Worm (Caenorhabditis elegans) whole organism, midembryonic: Measurements from ENCODE around the gene syx-2.

Experiments used
- T22C8.4 ChIP-seq: fragments of 200-800 bp; sonication (Bioruptor generic); IDR thresholded peaks from 2 replicates; pipeline ENCODE4 v1.3.6; 2022; ENCODE audit warnings: missing genetic modification characterization, missing compliant biosample characterization
- cog-1 ChIP-seq: sonication (generic microtip); optimal IDR thresholded peaks from 2 replicates; lab custom pipeline; 2016; ENCODE audit warnings: missing genetic modification characterization, missing compliant biosample characterization
- flt-1 ChIP-seq: fragments of 200-800 bp; sonication (Bioruptor generic); IDR thresholded peaks from 2 replicates; pipeline ENCODE4 v1.3.6; 2022; ENCODE audit warnings: missing genetic modification characterization, missing compliant biosample characterization
- klf-2 ChIP-seq: fragments of 200-800 bp; sonication (Bioruptor generic); conservative IDR thresholded peaks from 2 replicates; pipeline ENCODE4 v1.3.6; 2022; ENCODE audit warnings: missing genetic modification reagents, missing genetic modification characterization, missing compliant biosample characterization
- med-1 ChIP-seq: sonication (generic microtip); optimal IDR thresholded peaks from 2 replicates; lab custom pipeline; 2017; ENCODE audit warnings: missing genetic modification characterization, mild to moderate bottlenecking, missing compliant biosample characterization, antibody characterized with exemption, missing genetic modification reagents; ENCODE audit not compliant: insufficient read depth
- ref-1 ChIP-seq: fragments of 200-800 bp; sonication (Bioruptor generic); conservative IDR thresholded peaks from 2 replicates; pipeline ENCODE4 v1.3.6; 2022; ENCODE audit warnings: missing genetic modification reagents, missing genetic modification characterization, missing compliant biosample characterization
- tab-1 ChIP-seq: fragments of 200-800 bp; sonication (Bioruptor generic); IDR thresholded peaks from 2 replicates; pipeline ENCODE4 v1.3.6; 2022; ENCODE audit warnings: missing genetic modification characterization, missing compliant biosample characterization
- ztf-23 ChIP-seq: fragments of 200-800 bp; sonication (Bioruptor generic); IDR thresholded peaks from 2 replicates; pipeline ENCODE4 v1.3.6; 2022; ENCODE audit warnings: missing genetic modification reagents, missing genetic modification characterization, missing compliant biosample characterization
- ztf-29 ChIP-seq: fragments of 200-800 bp; sonication (Bioruptor generic); IDR thresholded peaks from 2 replicates; pipeline ENCODE4 v1.3.6; 2022; ENCODE audit warnings: missing genetic modification reagents, missing genetic modification characterization, missing compliant biosample characterization

Gene syx-2

DNA sequence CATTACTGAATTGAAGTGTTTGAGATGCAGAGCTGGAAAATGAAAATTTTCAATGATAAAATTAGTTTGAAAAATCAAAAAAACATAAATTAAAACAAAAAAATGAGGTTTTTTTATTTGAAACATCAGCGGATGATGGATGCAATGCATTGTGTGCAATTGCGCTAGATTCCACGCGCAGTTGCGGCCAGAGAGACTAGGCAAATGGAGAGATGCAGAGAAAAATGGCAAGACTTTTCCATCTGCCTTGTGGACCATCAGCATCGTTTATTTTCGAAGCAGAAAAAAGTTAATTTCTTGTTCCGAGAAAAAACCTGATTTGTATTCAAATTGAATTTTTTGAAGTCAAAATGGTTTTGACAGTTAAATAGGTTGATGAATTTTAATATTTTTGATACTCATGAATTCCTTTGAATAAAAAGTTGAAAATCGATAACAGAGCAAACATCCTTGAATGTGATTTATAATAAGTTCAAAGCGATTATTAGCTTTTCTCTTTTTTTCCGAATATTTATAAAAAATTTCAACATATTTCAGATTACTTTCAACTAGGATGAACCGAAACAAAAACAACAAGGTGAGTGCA, 35.9 kb downstream of the syx-2 start, which contains the start of the genes C31E10.5 and C31E10.6:
Gene C31E10.5 (minus strand): TSS at position 32 of the 586 bp plus-strand sequence.
Gene C31E10.6 (plus strand): TSS at position 536 of the 586 bp plus-strand sequence.
- TF ChIP-seq cog-1 (tag; lab: Kevin White, UChicago): peak; percentile 34
- TF ChIP-seq ref-1 (GFP tag; lab: Robert Waterston, UW): no peak
- 0 out of 2 replicates have a peak, but pooled peaks have one; percentile 50 for TF ChIP-seq flt-1 (GFP tag; lab: Robert Waterston, UW)

- TF ChIP-seq tab-1: no peak
- no peak for TF ChIP-seq flt-1 (GFP tag; lab: Robert Waterston, UW)
- 0 out of 2 replicates have a peak, but pooled peaks have one; percentile 39 for TF ChIP-seq klf-2 (GFP tag; lab: Robert Waterston, UW)
- TF ChIP-seq cog-1 (tag; lab: Kevin White, UChicago): no peak
- no peak for TF ChIP-seq ztf-29
- TF ChIP-seq T22C8.4 (GFP tag; lab: Robert Waterston, UW): 0 out of 2 replicates have a peak, but pooled peaks have one; percentile 28
- no peak for TF ChIP-seq med-1 (GFP tag; lab: Kevin White, UChicago)
- no peak for TF ChIP-seq ref-1 (GFP tag; lab: Robert Waterston, UW)
- no peak for TF ChIP-seq ztf-23
These were observed 40.3 kb downstream of the syx-2 start for ce11 chrX:14000198-14000748.

DNA sequence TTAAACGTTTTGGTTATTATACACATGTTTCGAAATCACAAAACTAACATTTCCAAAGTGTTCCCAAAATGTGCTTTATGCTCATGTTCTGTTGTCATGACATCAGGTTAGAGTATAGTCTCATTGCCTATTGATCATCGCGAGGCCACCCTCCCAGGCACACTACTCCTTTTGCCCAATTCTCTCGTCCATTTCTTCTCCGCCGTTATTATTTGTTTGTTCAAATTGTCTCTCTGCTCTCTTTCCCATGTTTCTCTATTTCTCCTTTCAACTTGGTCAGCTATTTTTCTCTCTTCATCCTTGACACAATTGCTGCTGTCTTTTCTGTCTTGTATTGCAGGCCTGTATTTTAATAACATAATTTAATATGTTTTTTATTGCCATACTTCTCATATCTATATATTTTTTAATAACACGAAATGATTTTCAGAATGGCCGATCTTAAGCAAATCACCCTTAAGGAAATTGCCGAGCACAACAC, 41.6 kb downstream of the syx-2 start, which contains the start of gene cytb-5.1:
Gene cytb-5.1 (plus strand): TSS at position 431 of the 481 bp plus-strand sequence.
- TF ChIP-seq tab-1 (no peak), T22C8.4 (GFP tag; lab: Robert Waterston, UW) (no peak), cog-1 (tag; lab: Kevin White, UChicago) (no peak), med-1 (GFP tag; lab: Kevin White, UChicago) (no peak), flt-1 (GFP tag; lab: Robert Waterston, UW) (no peak), ztf-29 (no peak), ref-1 (GFP tag; lab: Robert Waterston, UW) (no peak), ztf-23 (no peak), klf-2 (GFP tag; lab: Robert Waterston, UW) (no peak)

- no peak for TF ChIP-seq klf-2 (GFP tag; lab: Robert Waterston, UW)
- TF ChIP-seq T22C8.4 (GFP tag; lab: Robert Waterston, UW): no peak
- no peak for TF ChIP-seq med-1 (GFP tag; lab: Kevin White, UChicago)
These were observed 42.8 kb downstream of the syx-2 start for ce11 chrX:14002739-14003138.

DNA sequence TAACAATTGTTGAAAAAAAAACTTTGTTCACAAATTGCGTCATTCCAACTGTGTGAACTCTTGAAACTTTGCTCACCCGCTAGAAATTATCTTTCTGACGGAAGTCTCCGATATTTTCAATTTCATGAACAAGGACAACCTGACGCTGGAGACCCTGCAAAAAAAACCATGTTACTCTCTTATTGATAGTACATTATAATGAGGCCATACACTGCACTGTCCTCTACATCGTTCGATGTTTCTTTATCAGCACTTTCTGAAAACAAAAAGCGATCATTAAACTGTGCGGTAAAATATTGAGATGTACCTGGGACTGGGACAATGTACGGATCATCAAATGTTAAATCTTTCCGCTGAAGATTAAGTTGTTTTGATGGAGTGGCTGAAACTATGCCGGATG, 43.6 kb downstream of the syx-2 start:
- no peak for TF ChIP-seq ref-1 (GFP tag; lab: Robert Waterston, UW)
- TF ChIP-seq flt-1 (GFP tag; lab: Robert Waterston, UW): no peak
- TF ChIP-seq T22C8.4 (GFP tag; lab: Robert Waterston, UW): no peak
- no peak for TF ChIP-seq tab-1
- TF ChIP-seq ztf-29: no peak
- no peak for TF ChIP-seq klf-2 (GFP tag; lab: Robert Waterston, UW)
- no peak for TF ChIP-seq med-1 (GFP tag; lab: Kevin White, UChicago)
- TF ChIP-seq cog-1 (tag; lab: Kevin White, UChicago): no peak
- no peak for TF ChIP-seq ztf-23

DNA sequence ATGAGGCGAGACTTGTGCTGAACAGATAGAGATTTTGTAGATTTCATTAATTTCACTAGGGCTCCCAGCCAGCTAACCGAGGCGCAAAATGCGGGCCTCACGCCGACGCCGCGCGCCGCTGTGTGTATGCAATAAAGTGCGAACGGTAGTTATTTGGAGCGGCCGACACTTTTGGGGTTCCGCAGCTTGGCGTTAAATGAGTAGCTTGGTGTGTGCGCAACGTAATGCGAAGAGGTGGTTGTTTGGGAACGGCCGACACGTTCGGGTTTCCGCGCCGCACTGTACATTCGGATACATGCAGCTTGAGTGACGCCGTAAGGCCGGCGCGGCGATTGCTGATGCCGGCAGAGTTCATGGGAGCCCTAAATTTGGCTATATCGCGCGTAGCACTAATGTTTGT, 48.2 kb downstream of the syx-2 start:
- TF ChIP-seq ztf-23 (no peak), flt-1 (GFP tag; lab: Robert Waterston, UW) (no peak), cog-1 (tag; lab: Kevin White, UChicago) (no peak)

DNA sequence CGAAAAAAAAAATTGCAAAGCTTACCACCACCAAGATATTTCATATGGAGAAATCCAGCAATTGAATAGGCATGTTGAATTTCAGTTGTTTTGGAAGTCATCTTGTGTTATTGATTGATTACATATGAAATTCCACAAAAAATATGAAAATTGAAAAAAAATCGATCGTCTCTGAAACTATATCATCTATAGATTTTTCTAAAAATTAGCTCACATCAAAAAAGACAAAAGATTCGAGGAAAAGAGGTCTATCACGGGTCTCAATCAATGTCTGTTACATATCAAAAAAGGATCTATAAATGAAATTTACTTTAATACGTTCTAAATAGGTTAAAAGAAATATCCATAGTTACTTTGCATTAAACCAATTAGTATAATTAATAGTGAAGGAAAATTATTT, 52.5 kb downstream of the syx-2 start, which contains the start of gene tbc-19:
Gene tbc-19 (minus strand): TSS at position 101 of the 400 bp plus-strand sequence.
- TF ChIP-seq med-1 (GFP tag; lab: Kevin White, UChicago) (no peak), flt-1 (GFP tag; lab: Robert Waterston, UW) (no peak), ztf-23 (no peak), T22C8.4 (GFP tag; lab: Robert Waterston, UW) (no peak), klf-2 (GFP tag; lab: Robert Waterston, UW) (no peak), cog-1 (tag; lab: Kevin White, UChicago) (no peak), ref-1 (GFP tag; lab: Robert Waterston, UW) (no peak), tab-1 (no peak), ztf-29 (no peak)
